Worm (Caenorhabditis elegans): Measurements from ENCODE around the gene ifa-1.

The ifa-1 gene

ce11 chrX:11290528-11290927 lies 19.5 kb downstream of the ifa-1 start:
- TF ChIP-seq mcd-1 (GFP tag; IDR thresholded peaks at IDR 0.05) (no peak), mes-4 (tag; optimal IDR thresholded peaks at IDR 0.05) (no peak), gei-17 (GFP tag; optimal IDR thresholded peaks at IDR 0.05) (no peak), attf-3 (GFP tag; conservative IDR thresholded peaks at IDR 0.05) (no peak), Y56A3A.18 (GFP tag; IDR thresholded peaks at IDR 0.05) (no peak), fkh-3 (tag; optimal IDR thresholded peaks at IDR 0.05) (no peak), snpc-1.3 (tag; optimal IDR thresholded peaks at IDR 0.05; ENCODE audit: insufficient read depth) (no peak), snpc-4 (GFP tag; optimal IDR thresholded peaks at IDR 0.05) (no peak), snpc-4 (tag; optimal IDR thresholded peaks at IDR 0.05) (no peak), ekl-4 (GFP tag; IDR thresholded peaks at IDR 0.05) (no peak), him-1 (tag; optimal IDR thresholded peaks at IDR 0.05) (no peak), C06A6.2 (GFP tag; conservative IDR thresholded peaks at IDR 0.05) (no peak), F52B5.7 (tag; optimal IDR thresholded peaks at IDR 0.05) (no peak), hlh-26 (GFP tag; conservative IDR thresholded peaks at IDR 0.05) (no peak), bed-1 (GFP tag; IDR thresholded peaks at IDR 0.05) (no peak), snpc-1.1 (tag; optimal IDR thresholded peaks at IDR 0.05; ENCODE audit: insufficient read depth) (no peak), nhr-179 (tag; optimal IDR thresholded peaks at IDR 0.05) (no peak)

- no peak for TF ChIP-seq egl-18 (GFP tag; IDR thresholded peaks at IDR 0.05)
- 0 out of 2 replicates have a peak, but pooled peaks have one; percentile 24 for TF ChIP-seq madf-3 (GFP tag; IDR thresholded peaks at IDR 0.05)
- peak; percentile 21; the same call in 1 of the 2 replicates for TF ChIP-seq hmg-1.2 (GFP tag; IDR thresholded peaks at IDR 0.05)
- TF ChIP-seq F37B4.10 (GFP tag; IDR thresholded peaks at IDR 0.05), result 0 out of 2 replicates have a peak, but pooled peaks have one; percentile 28
- no peak for TF ChIP-seq bed-1 (GFP tag; IDR thresholded peaks at IDR 0.05)
- TF ChIP-seq hrde-1 (tag; optimal IDR thresholded peaks at IDR 0.05; ENCODE audit: borderline replicate concordance), result no peak
- no peak for TF ChIP-seq attf-6 (GFP tag; IDR thresholded peaks at IDR 0.05)
- no peak for TF ChIP-seq mcd-1 (GFP tag; IDR thresholded peaks at IDR 0.05)
- TF ChIP-seq athp-1 (tag; optimal IDR thresholded peaks at IDR 0.05), result no peak
- TF ChIP-seq zfh-2 (GFP tag; conservative IDR thresholded peaks at IDR 0.05), result peak; percentile 58; the same call in 1 of the 2 replicates
- no peak for TF ChIP-seq Y53G8AR.9 (GFP tag; conservative IDR thresholded peaks at IDR 0.05)
- TF ChIP-seq die-1 (tag; optimal IDR thresholded peaks at IDR 0.05), result no peak
- TF ChIP-seq ceh-100 (GFP tag; IDR thresholded peaks at IDR 0.05), result no peak
- no peak for TF ChIP-seq F57C9.4 (tag; optimal IDR thresholded peaks at IDR 0.05)
- TF ChIP-seq F49E8.2 (tag; optimal IDR thresholded peaks at IDR 0.05; ENCODE audit: insufficient read depth), result no peak
- TF ChIP-seq hsf-1 (GFP tag; IDR thresholded peaks at IDR 0.05), result no peak
- TF ChIP-seq ets-4 (GFP tag; optimal IDR thresholded peaks at IDR 0.05), result no peak
- no peak for TF ChIP-seq chd-7 (tag; optimal IDR thresholded peaks at IDR 0.05)
- no peak for TF ChIP-seq nhr-120 (GFP tag; IDR thresholded peaks at IDR 0.05)
- TF ChIP-seq ztf-28 (GFP tag; IDR thresholded peaks at IDR 0.05), result no peak
- TF ChIP-seq B0261.1 (tag; optimal IDR thresholded peaks at IDR 0.05), result no peak
- no peak for TF ChIP-seq lin-40 (tag; optimal IDR thresholded peaks at IDR 0.05)
- TF ChIP-seq nhr-80 (tag; optimal IDR thresholded peaks at IDR 0.05), result no peak
- TF ChIP-seq hlh-12 (tag; optimal IDR thresholded peaks at IDR 0.05), result no peak
- TF ChIP-seq F23B12.7 (tag; optimal IDR thresholded peaks at IDR 0.05; ENCODE audit: insufficient read depth), result no peak
- TF ChIP-seq aptf-2 (GFP tag; conservative IDR thresholded peaks at IDR 0.05), result no peak
- 0 out of 2 replicates have a peak, but pooled peaks have one; percentile 15 for TF ChIP-seq K11D2.4 (GFP tag; IDR thresholded peaks at IDR 0.05)
- TF ChIP-seq madf-8 (GFP tag; conservative IDR thresholded peaks at IDR 0.05), result no peak
- no peak for TF ChIP-seq dpl-1 (GFP tag; optimal IDR thresholded peaks at IDR 0.05)
- TF ChIP-seq T26A5.8 (tag; optimal IDR thresholded peaks at IDR 0.05), result no peak
- no peak for TF ChIP-seq zim-3 (tag; optimal IDR thresholded peaks at IDR 0.05)
- no peak for TF ChIP-seq attf-5 (GFP tag; optimal IDR thresholded peaks at IDR 0.05)
Measured at ce11 chrX:11296683-11297365, 25.8 kb downstream of the ifa-1 start, which contains the start of gene inx-2. inx-2 (minus strand) TSS chrX:11296733.

All from whole organism, young adult.